Fruit fly (Drosophila melanogaster) whole organism, adult: ENCODE measurements around the gene CG31464.

Experiments used
- CG11617 ChIP-seq: fragments of 200-800 bp; sonication (Bioruptor generic); optimal IDR thresholded peaks from 2 replicates; lab custom pipeline; 2017; ENCODE audit warnings: mild to moderate bottlenecking, missing biosample characterization, missing genetic modification reagents, missing genetic modification characterization
- CG14711 ChIP-seq: fragments of 200-800 bp; sonication (Bioruptor generic); optimal IDR thresholded peaks from 2 replicates; lab custom pipeline; 2018; ENCODE audit warnings: missing biosample characterization, mild to moderate bottlenecking, missing genetic modification characterization, moderate library complexity
- CG33017 ChIP-seq: fragments of 200-800 bp; sonication (Bioruptor generic); optimal IDR thresholded peaks from 2 replicates; lab custom pipeline; 2018; ENCODE audit warnings: missing biosample characterization, mild to moderate bottlenecking, missing genetic modification characterization, moderate library complexity
- CG5204 ChIP-seq: fragments of 200-800 bp; sonication (Bioruptor generic); optimal IDR thresholded peaks from 2 replicates; lab custom pipeline; 2016; ENCODE audit warnings: missing biosample characterization, missing genetic modification characterization
- CG7045 ChIP-seq: fragments of 200-800 bp; sonication (Bioruptor generic); optimal IDR thresholded peaks from 2 replicates; lab custom pipeline; 2017; ENCODE audit warnings: missing biosample characterization, mild to moderate bottlenecking, missing genetic modification characterization
- CG7101 ChIP-seq: fragments of 200-800 bp; sonication (Bioruptor generic); optimal IDR thresholded peaks from 2 replicates; lab custom pipeline; 2018; ENCODE audit warnings: missing biosample characterization, mild to moderate bottlenecking, missing genetic modification characterization, moderate library complexity
- Clk ChIP-seq: fragments of 200-800 bp; sonication (Bioruptor generic); optimal IDR thresholded peaks from 2 replicates; lab custom pipeline; 2017; ENCODE audit warnings: missing biosample characterization, missing genetic modification characterization
- Hr96 ChIP-seq: fragments of 200-800 bp; sonication (Bioruptor generic); optimal IDR thresholded peaks from 2 replicates; lab custom pipeline; 2016; ENCODE audit warnings: missing biosample characterization, missing genetic modification characterization
- Mnt ChIP-seq: fragments of 200-800 bp; sonication (Bioruptor generic); optimal IDR thresholded peaks from 2 replicates; lab custom pipeline; 2016; ENCODE audit warnings: missing biosample characterization, mild to moderate bottlenecking, missing genetic modification characterization
- cic ChIP-seq: fragments of 200-800 bp; sonication (Bioruptor generic); optimal IDR thresholded peaks from 2 replicates; lab custom pipeline; 2017; ENCODE audit warnings: missing biosample characterization, mild to moderate bottlenecking, missing genetic modification characterization, moderate library complexity
- kay ChIP-seq: fragments of 200-800 bp; sonication (Bioruptor generic); peaks from one replicate; lab custom pipeline; 2016; ENCODE audit warnings: missing biosample characterization, missing genetic modification characterization, borderline replicate concordance
- tj ChIP-seq: fragments of 200-800 bp; sonication (Bioruptor generic); optimal IDR thresholded peaks from 3 replicates; lab custom pipeline; 2017; ENCODE audit warnings: missing biosample characterization, mild to moderate bottlenecking, missing genetic modification characterization, moderate library complexity
- toe ChIP-seq: fragments of 200-800 bp; sonication (Bioruptor generic); optimal IDR thresholded peaks from 2 replicates; lab custom pipeline; 2016; ENCODE audit warnings: missing biosample characterization, missing genetic modification characterization

DNA sequence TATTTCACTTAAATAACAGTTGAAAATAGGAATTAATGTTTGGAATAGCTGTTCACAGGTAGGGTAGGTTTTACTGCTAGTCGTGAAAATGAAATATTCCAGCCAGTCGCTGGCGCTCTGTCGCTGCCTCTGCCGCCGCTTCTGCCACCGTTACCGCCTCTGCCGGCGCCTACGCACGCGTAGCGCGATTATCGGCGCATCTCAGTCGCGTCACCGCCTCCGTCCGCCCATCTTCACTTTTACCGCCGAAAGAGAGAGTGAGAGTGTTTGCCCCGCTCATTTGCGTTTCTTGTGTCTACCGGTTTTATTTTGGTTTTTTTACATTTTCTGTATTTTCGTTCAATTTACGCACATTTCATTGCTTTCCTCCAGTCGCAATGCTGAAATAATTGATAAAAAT is 39.5 kb upstream of the CG31464 start:
- TF ChIP-seq CG33017 (tag; lab: Kevin White, UChicago) (no peak), CG11617 (no peak), toe (GFP tag; lab: Kevin White, UChicago) (no peak), kay (GFP tag; lab: Kevin White, UChicago) (no peak), CG14711 (tag; lab: Kevin White, UChicago) (no peak), CG7101 (tag; lab: Kevin White, UChicago) (no peak), cic (GFP tag; lab: Kevin White, UChicago) (no peak), CG5204 (GFP tag; lab: Kevin White, UChicago) (no peak), CG7045 (GFP tag; lab: Kevin White, UChicago) (no peak), Clk (no peak), Hr96 (GFP tag; lab: Kevin White, UChicago) (no peak), Mnt (no peak), tj (no peak)
